Fruit fly (Drosophila melanogaster) whole organism, prepupa: ENCODE measurements around the gene SP1029.

ENCODE experiments used
- Blimp-1 ChIP-seq: fragments of 200-800 bp; sonication (Bioruptor generic); optimal IDR thresholded peaks from 3 replicates; lab custom pipeline; 2017; ENCODE audit warnings: missing biosample characterization, missing genetic modification characterization, mild to moderate bottlenecking, moderate library complexity, missing genetic modification reagents
- CG10631 ChIP-seq: fragments of 200-800 bp; sonication (Bioruptor generic); optimal IDR thresholded peaks from 2 replicates; lab custom pipeline; 2016; ENCODE audit warnings: missing biosample characterization, missing genetic modification characterization
- CG11294 ChIP-seq: fragments of 200-800 bp; sonication (Bioruptor generic); IDR thresholded peaks from 2 replicates; pipeline ENCODE4 v1.3.6; 2022; ENCODE audit warnings: missing biosample characterization, missing genetic modification characterization
- CG11762 ChIP-seq: fragments of 200-800 bp; sonication (Bioruptor generic); optimal IDR thresholded peaks from 3 replicates; lab custom pipeline; 2016; ENCODE audit warnings: missing biosample characterization, missing genetic modification characterization; ENCODE audit not compliant: insufficient read depth
- CG15336 ChIP-seq: fragments of 200-800 bp; sonication (Bioruptor generic); IDR thresholded peaks from 2 replicates; pipeline ENCODE4 v1.3.6; 2022; ENCODE audit warnings: missing biosample characterization, missing genetic modification characterization
- CG1621 ChIP-seq: fragments of 200-800 bp; sonication (Bioruptor generic); optimal IDR thresholded peaks from 3 replicates; lab custom pipeline; 2018; ENCODE audit warnings: missing biosample characterization, mild to moderate bottlenecking, missing genetic modification characterization
- CG16779 ChIP-seq: fragments of 200-800 bp; sonication (Bioruptor generic); optimal IDR thresholded peaks from 3 replicates; lab custom pipeline; 2017; ENCODE audit warnings: missing biosample characterization, mild to moderate bottlenecking, missing genetic modification characterization
- CG3032 ChIP-seq: fragments of 200-800 bp; optimal IDR thresholded peaks from 2 replicates; lab custom pipeline; 2019; ENCODE audit warnings: missing biosample characterization, mild to moderate bottlenecking, missing genetic modification characterization, moderate library complexity
- CG31627 ChIP-seq: fragments of 200-800 bp; sonication (Bioruptor generic); optimal IDR thresholded peaks from 3 replicates; lab custom pipeline; 2016; ENCODE audit warnings: missing biosample characterization, missing genetic modification characterization
- CG32006 ChIP-seq: fragments of 200-800 bp; sonication (Bioruptor generic); optimal IDR thresholded peaks from 3 replicates; lab custom pipeline; 2017; ENCODE audit warnings: missing biosample characterization, mild to moderate bottlenecking, missing genetic modification characterization
- CG34406 ChIP-seq: fragments of 200-800 bp; sonication (Bioruptor generic); optimal IDR thresholded peaks from 3 replicates; lab custom pipeline; 2016; ENCODE audit warnings: missing biosample characterization, missing genetic modification characterization
- CG4318 ChIP-seq: fragments of 200-800 bp; sonication (Bioruptor generic); optimal IDR thresholded peaks from 3 replicates; lab custom pipeline; 2017; ENCODE audit warnings: missing biosample characterization, mild to moderate bottlenecking, missing genetic modification characterization
- CG6276 ChIP-seq: fragments of 200-800 bp; sonication (Bioruptor generic); optimal IDR thresholded peaks from 2 replicates; lab custom pipeline; 2017; ENCODE audit warnings: missing biosample characterization, mild to moderate bottlenecking, missing genetic modification characterization
- CG6792 ChIP-seq: fragments of 200-800 bp; sonication (Bioruptor generic); optimal IDR thresholded peaks from 3 replicates; lab custom pipeline; 2016; ENCODE audit warnings: missing biosample characterization, missing genetic modification characterization
- CG6808 ChIP-seq: fragments of 200-800 bp; sonication (Bioruptor generic); optimal IDR thresholded peaks from 3 replicates; lab custom pipeline; 2017; ENCODE audit warnings: missing biosample characterization, missing genetic modification characterization, mild to moderate bottlenecking, moderate library complexity, missing genetic modification reagents
- CG8119 ChIP-seq: fragments of 200-800 bp; sonication (Bioruptor generic); IDR thresholded peaks from 3 replicates; pipeline ENCODE4 v1.3.6; 2022; ENCODE audit warnings: missing biosample characterization, missing genetic modification characterization
- CG8319 ChIP-seq: fragments of 200-800 bp; sonication (Bioruptor generic); optimal IDR thresholded peaks from 3 replicates; lab custom pipeline; 2016; ENCODE audit warnings: missing biosample characterization, missing genetic modification characterization
- Eip78C ChIP-seq: fragments of 200-800 bp; sonication (Bioruptor generic); peaks from one replicate; lab custom pipeline; 2016; ENCODE audit warnings: missing biosample characterization, missing genetic modification characterization
- Ets21C ChIP-seq: fragments of 200-800 bp; sonication (Bioruptor generic); optimal IDR thresholded peaks from 3 replicates; lab custom pipeline; 2016; ENCODE audit warnings: missing biosample characterization, missing genetic modification characterization
- Ets96B ChIP-seq: fragments of 200-800 bp; optimal IDR thresholded peaks from 2 replicates; lab custom pipeline; 2019; ENCODE audit warnings: missing biosample characterization, mild to moderate bottlenecking, missing genetic modification characterization, moderate library complexity
- Gug ChIP-seq: fragments of 200-800 bp; sonication (Bioruptor generic); IDR thresholded peaks from 2 replicates; pipeline ENCODE4 v1.3.6; 2022; ENCODE audit warnings: missing biosample characterization, missing genetic modification characterization
- Hr4 ChIP-seq: fragments of 200-800 bp; sonication (Bioruptor generic); optimal IDR thresholded peaks from 3 replicates; lab custom pipeline; 2016; ENCODE audit warnings: missing biosample characterization, missing genetic modification characterization
- Lpt ChIP-seq: fragments of 200-800 bp; sonication (Bioruptor generic); optimal IDR thresholded peaks from 3 replicates; lab custom pipeline; 2016; ENCODE audit warnings: missing biosample characterization, missing genetic modification characterization
- Met ChIP-seq: fragments of 200-800 bp; sonication (Bioruptor generic); optimal IDR thresholded peaks from 3 replicates; lab custom pipeline; 2016; ENCODE audit warnings: missing biosample characterization, missing genetic modification characterization
- OdsH ChIP-seq: fragments of 200-800 bp; sonication (Bioruptor generic); optimal IDR thresholded peaks from 3 replicates; lab custom pipeline; 2016; ENCODE audit warnings: missing biosample characterization, missing genetic modification characterization
- Smox ChIP-seq: fragments of 200-800 bp; sonication (Bioruptor generic); optimal IDR thresholded peaks from 3 replicates; lab custom pipeline; 2016; ENCODE audit warnings: missing biosample characterization, missing genetic modification characterization
- Sox14 ChIP-seq: fragments of 200-800 bp; sonication (Bioruptor generic); optimal IDR thresholded peaks from 3 replicates; lab custom pipeline; 2016; ENCODE audit warnings: missing biosample characterization, missing genetic modification characterization
- Sox15 ChIP-seq: fragments of 200-800 bp; sonication (Bioruptor generic); optimal IDR thresholded peaks from 3 replicates; lab custom pipeline; 2016; ENCODE audit warnings: missing biosample characterization, missing genetic modification characterization
- acj6 ChIP-seq: fragments of 200-800 bp; sonication (Bioruptor generic); optimal IDR thresholded peaks from 3 replicates; lab custom pipeline; 2016; ENCODE audit warnings: missing biosample characterization, missing genetic modification characterization
- cyc ChIP-seq: fragments of 200-800 bp; sonication (Bioruptor generic); optimal IDR thresholded peaks from 3 replicates; lab custom pipeline; 2016; ENCODE audit warnings: missing biosample characterization, missing genetic modification characterization
- dsx ChIP-seq: fragments of 200-800 bp; optimal IDR thresholded peaks from 3 replicates; lab custom pipeline; 2019; ENCODE audit warnings: missing biosample characterization, mild to moderate bottlenecking, missing genetic modification characterization, moderate library complexity; ENCODE audit not compliant: poor library complexity, severe bottlenecking
- eg ChIP-seq: fragments of 200-800 bp; sonication (Bioruptor generic); IDR thresholded peaks from 3 replicates; pipeline ENCODE4 v1.3.6; 2022; ENCODE audit warnings: missing biosample characterization, missing genetic modification characterization
- esn ChIP-seq: fragments of 200-800 bp; sonication (Bioruptor generic); optimal IDR thresholded peaks from 2 replicates; lab custom pipeline; 2016; ENCODE audit warnings: missing biosample characterization, mild to moderate bottlenecking, missing genetic modification characterization, moderate library complexity
- fd59A ChIP-seq: fragments of 200-800 bp; sonication (Bioruptor generic); optimal IDR thresholded peaks from 2 replicates; lab custom pipeline; 2017; ENCODE audit warnings: missing biosample characterization, mild to moderate bottlenecking, missing genetic modification characterization, missing genetic modification reagents
- fkh ChIP-seq: fragments of 200-800 bp; sonication (Bioruptor generic); optimal IDR thresholded peaks from 3 replicates; lab custom pipeline; 2017; ENCODE audit warnings: missing biosample characterization, mild to moderate bottlenecking, missing genetic modification characterization, moderate library complexity
- spab ChIP-seq: fragments of 200-800 bp; sonication (Bioruptor generic); optimal IDR thresholded peaks from 2 replicates; lab custom pipeline; 2017; ENCODE audit warnings: missing biosample characterization, mild to moderate bottlenecking, missing genetic modification characterization, missing genetic modification reagents
- ss ChIP-seq, 2 experiments: fragments of 200-800 bp; sonication (Bioruptor generic); optimal IDR thresholded peaks; 2 replicates in 1 of 2; 3 replicates in 1 of 2; lab custom pipeline; 2017 to 2018; ENCODE audit warnings: mild to moderate bottlenecking in 2 of 2, missing biosample characterization in 2 of 2, missing genetic modification characterization in 2 of 2, moderate library complexity in 1 of 2
- svp ChIP-seq: fragments of 200-800 bp; sonication (Bioruptor generic); peaks from one replicate; lab custom pipeline; 2016; ENCODE audit warnings: missing biosample characterization, missing genetic modification characterization
- topi ChIP-seq: fragments of 200-800 bp; sonication (Bioruptor generic); optimal IDR thresholded peaks from 3 replicates; lab custom pipeline; 2016; ENCODE audit warnings: missing biosample characterization, missing genetic modification characterization

The SP1029 gene

dm6 chr3R:29219948-29220347 is 30.3 kb downstream of the SP1029 start, which contains the start of gene eEF1gamma (continued):
- TF ChIP-seq fkh (GFP tag; lab: Kevin White, UChicago) (peak; percentile 94), ss (GFP tag; optimal IDR thresholded peaks at IDR 0.05; lab: Kevin White, UChicago) (peak; percentile 82 to 94), Ets21C (peak; percentile 76), CG6792 (peak; percentile 88), CG6808 (GFP tag; lab: Kevin White, UChicago) (peak; percentile 85), fd59A (GFP tag; lab: Kevin White, UChicago) (peak; percentile 80), CG4318 (GFP tag; lab: Kevin White, UChicago) (no peak), Met (GFP tag; lab: Kevin White, UChicago) (peak; percentile 93), Sox14 (GFP tag; lab: Kevin White, UChicago) (peak; percentile 86), Eip78C (GFP tag; lab: Kevin White, UChicago) (peak; percentile 97), Ets96B (peak; percentile 65), Blimp-1 (peak; percentile 86), svp (GFP tag; lab: Kevin White, UChicago) (no peak), Smox (GFP tag; lab: Kevin White, UChicago) (no peak), eg (GFP tag; lab: Robert Waterston, UW) (peak; percentile 93), cyc (GFP tag; lab: Kevin White, UChicago) (peak; percentile 92), CG11294 (GFP tag; lab: Robert Waterston, UW) (peak; percentile 54; the same call in 1 of the 2 replicates), CG8319 (GFP tag; lab: Kevin White, UChicago) (peak; percentile 89), OdsH (GFP tag; lab: Kevin White, UChicago) (peak; percentile 91), CG6276 (GFP tag; lab: Kevin White, UChicago) (peak; percentile 62), Sox15 (GFP tag; lab: Kevin White, UChicago) (peak; percentile 66), CG15336 (GFP tag; lab: Robert Waterston, UW) (peak; percentile 65), Gug (GFP tag; lab: Robert Waterston, UW) (peak; percentile 58), CG1621 (tag; lab: Kevin White, UChicago) (peak; percentile 85), dsx (GFP tag; lab: Kevin White, UChicago) (peak; percentile 66), CG10631 (GFP tag; lab: Kevin White, UChicago) (no peak), Lpt (GFP tag; lab: Kevin White, UChicago) (peak; percentile 61), CG8119 (peak; percentile 49; the same call in 2 of the 3 replicates), CG11762 (peak; percentile 88), CG3032 (tag; lab: Kevin White, UChicago) (peak; percentile 81)

- no peak for TF ChIP-seq cyc (GFP tag; lab: Kevin White, UChicago)
- peak; percentile 28 for TF ChIP-seq CG32006 (GFP tag; lab: Kevin White, UChicago)
- no peak for TF ChIP-seq CG8319 (GFP tag; lab: Kevin White, UChicago)
- no peak for TF ChIP-seq CG31627 (GFP tag; lab: Kevin White, UChicago)
- TF ChIP-seq Eip78C (GFP tag; lab: Kevin White, UChicago): peak; percentile 76
- TF ChIP-seq Met (GFP tag; lab: Kevin White, UChicago): peak; percentile 11
- peak; percentile 24 for TF ChIP-seq Hr4 (GFP tag; lab: Kevin White, UChicago)
- TF ChIP-seq OdsH (GFP tag; lab: Kevin White, UChicago): peak; percentile 15
- TF ChIP-seq CG3032 (tag; lab: Kevin White, UChicago): no peak
- TF ChIP-seq CG8119: no peak; the same call in 2 of the 3 replicates
- no peak for TF ChIP-seq topi (GFP tag; lab: Kevin White, UChicago)
- no peak for TF ChIP-seq CG4318 (GFP tag; lab: Kevin White, UChicago)
- TF ChIP-seq CG6276 (GFP tag; lab: Kevin White, UChicago): no peak
- no peak for TF ChIP-seq svp (GFP tag; lab: Kevin White, UChicago)
- no peak for TF ChIP-seq CG34406 (GFP tag; lab: Kevin White, UChicago)
- TF ChIP-seq esn (GFP tag; lab: Kevin White, UChicago): peak; percentile 1
- no peak for TF ChIP-seq Sox15 (GFP tag; lab: Kevin White, UChicago)
These were observed 32.2 kb downstream of the SP1029 start for dm6 chr3R:29218001-29218400.

dm6 chr3R:29217309-29217708 is 32.9 kb downstream of the SP1029 start:
- no peak for TF ChIP-seq CG16779 (tag; lab: Kevin White, UChicago)
- no peak for TF ChIP-seq CG6276 (GFP tag; lab: Kevin White, UChicago)
- peak in 1 of 2 experiments; percentile 16 for TF ChIP-seq ss (GFP tag; optimal IDR thresholded peaks at IDR 0.05; lab: Kevin White, UChicago)
- TF ChIP-seq spab (GFP tag; lab: Kevin White, UChicago): no peak
- TF ChIP-seq Gug (GFP tag; lab: Robert Waterston, UW): no peak
- TF ChIP-seq dsx (GFP tag; lab: Kevin White, UChicago): no peak
- TF ChIP-seq acj6: no peak
